Fruit fly (Drosophila melanogaster): ENCODE data around the gene smog.

The smog gene

DNA sequence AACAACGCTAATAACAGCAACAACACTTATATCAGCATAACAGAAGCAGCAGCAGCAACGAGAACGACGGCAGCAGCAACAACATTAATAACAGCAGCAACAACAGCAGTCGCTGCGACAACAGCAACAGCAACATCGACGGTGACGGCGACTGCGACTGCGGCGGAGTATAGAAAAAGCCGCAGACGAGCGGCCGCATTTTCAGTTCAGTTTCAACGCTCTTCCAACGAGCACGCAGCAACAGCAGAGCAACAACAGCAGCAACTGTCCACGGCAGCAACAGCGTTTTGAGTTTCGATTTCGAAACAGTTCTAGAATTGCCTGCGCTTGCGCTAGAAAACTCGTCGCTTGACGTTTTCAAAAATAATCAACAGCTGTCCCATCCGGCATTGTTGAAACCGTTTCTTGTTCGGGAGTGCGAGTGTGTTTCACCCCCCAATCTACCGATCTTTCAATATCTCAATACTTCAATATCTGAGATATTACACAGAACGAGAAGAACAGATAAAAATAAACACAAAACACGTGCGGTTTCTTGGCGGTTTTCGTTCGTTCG is 39.3 kb downstream of the smog start, which contains the start of gene CG3036 (continued):
- TF ChIP-seq MTF-1 (GFP tag; optimal IDR thresholded peaks at IDR 0.05; ENCODE audit: borderline replicate concordance) (peak; percentile 57), Dll (GFP tag; IDR thresholded peaks at IDR 0.05; ENCODE audit: partially characterized antibody) (0 out of 4 replicates have a peak, but pooled peaks have one; percentile 32), zfh1 (GFP tag; IDR thresholded peaks at IDR 0.05) (peak; percentile 50; the same call in 1 of the 3 replicates), CG18599 (GFP tag; optimal IDR thresholded peaks at IDR 0.05) (peak; percentile 34), E2f2 (GFP tag; IDR thresholded peaks at IDR 0.05) (peak; percentile 26; the same call in 1 of the 2 replicates), Chrac-16 (GFP tag; optimal IDR thresholded peaks at IDR 0.05) (no peak), CG9932 (GFP tag; IDR thresholded peaks at IDR 0.05) (no peak), CG16779 (GFP tag; IDR thresholded peaks at IDR 0.05) (peak; percentile 67; the same call in 1 of the 2 replicates), CG8944 (GFP tag; optimal IDR thresholded peaks at IDR 0.05) (no peak), Nf-YB (GFP tag; optimal IDR thresholded peaks at IDR 0.05) (peak; percentile 31), bsh (GFP tag; optimal IDR thresholded peaks at IDR 0.05) (peak; percentile 23 to 37), stwl (tag; optimal IDR thresholded peaks at IDR 0.05) (peak; percentile 36), CG17612 (GFP tag; IDR thresholded peaks at IDR 0.05) (peak; percentile 6; the same call in 1 of the 2 replicates), CG12659 (GFP tag; optimal IDR thresholded peaks at IDR 0.05) (peak; percentile 14), Bteb2 (GFP tag; optimal IDR thresholded peaks at IDR 0.05) (no peak), CG10543 (GFP tag; optimal IDR thresholded peaks at IDR 0.05) (peak; percentile 70), CG42726 (GFP tag; IDR thresholded peaks at IDR 0.05; ENCODE audit: partially characterized antibody) (peak; percentile 72)

- TF ChIP-seq eve (GFP tag; optimal IDR thresholded peaks at IDR 0.05) (peak in 1 of 2 experiments; percentile 32), CG15479 (GFP tag; optimal IDR thresholded peaks at IDR 0.05) (peak; percentile 36), CG15269 (tag; optimal IDR thresholded peaks at IDR 0.05) (no peak), CG18476 (GFP tag; optimal IDR thresholded peaks at IDR 0.05) (no peak), cwo (GFP tag; optimal IDR thresholded peaks at IDR 0.05) (peak; percentile 83), CG9817 (tag; optimal IDR thresholded peaks at IDR 0.05) (no peak), dmrt11E (tag; optimal IDR thresholded peaks at IDR 0.05) (no peak), exex (tag; optimal IDR thresholded peaks at IDR 0.05) (peak; percentile 55), GATAe (GFP tag; conservative IDR thresholded peaks at IDR 0.05) (peak; percentile 33; the same call in 1 of the 2 replicates), mirr (GFP tag; optimal IDR thresholded peaks at IDR 0.05) (peak; percentile 30), sug (tag; optimal IDR thresholded peaks at IDR 0.05) (peak; percentile 32), grn (GFP tag; optimal IDR thresholded peaks at IDR 0.05) (peak; percentile 81), Sry-δ (GFP tag; optimal IDR thresholded peaks at IDR 0.05) (no peak), sd (tag; optimal IDR thresholded peaks at IDR 0.05) (peak; percentile 9)
These were observed 40.9 kb downstream of the smog start for dm6 chr2L:4893612-4894011.

- peak; percentile 14 for TF ChIP-seq Med (GFP tag)
- no peak for TF ChIP-seq CG8359 (GFP tag; optimal IDR thresholded peaks at IDR 0.05; ENCODE audit: borderline replicate concordance)
- no peak for TF ChIP-seq CG11093 (GFP tag; IDR thresholded peaks at IDR 0.05)
- TF ChIP-seq lola (GFP tag; optimal IDR thresholded peaks at IDR 0.05) = no peak
- TF ChIP-seq B-H1 (GFP tag; IDR thresholded peaks at IDR 0.05) = no peak
- TF ChIP-seq CG8089 (GFP tag; optimal IDR thresholded peaks at IDR 0.05) = no peak
- no peak for TF ChIP-seq pzg (GFP tag; optimal IDR thresholded peaks at IDR 0.05)
- no peak for TF ChIP-seq gce (GFP tag; IDR thresholded peaks at IDR 0.05)
- TF ChIP-seq Nf-YB (GFP tag; optimal IDR thresholded peaks at IDR 0.05) = peak; percentile 6
- no peak for TF ChIP-seq Hr51 (GFP tag; optimal IDR thresholded peaks at IDR 0.05)
- TF ChIP-seq nerfin-1 (tag; optimal IDR thresholded peaks at IDR 0.05) = no peak
- no peak for TF ChIP-seq CG10959 (GFP tag; IDR thresholded peaks at IDR 0.05)
- TF ChIP-seq Scr (GFP tag; IDR thresholded peaks at IDR 0.05; ENCODE audit: partially characterized antibody) = no peak
- TF ChIP-seq corto (GFP tag; optimal IDR thresholded peaks at IDR 0.05) = no peak
These were observed 43.2 kb downstream of the smog start for dm6 chr2L:4895902-4896301.
